Fruit fly (Drosophila melanogaster): ENCODE data around the gene CG4020.

DNA sequence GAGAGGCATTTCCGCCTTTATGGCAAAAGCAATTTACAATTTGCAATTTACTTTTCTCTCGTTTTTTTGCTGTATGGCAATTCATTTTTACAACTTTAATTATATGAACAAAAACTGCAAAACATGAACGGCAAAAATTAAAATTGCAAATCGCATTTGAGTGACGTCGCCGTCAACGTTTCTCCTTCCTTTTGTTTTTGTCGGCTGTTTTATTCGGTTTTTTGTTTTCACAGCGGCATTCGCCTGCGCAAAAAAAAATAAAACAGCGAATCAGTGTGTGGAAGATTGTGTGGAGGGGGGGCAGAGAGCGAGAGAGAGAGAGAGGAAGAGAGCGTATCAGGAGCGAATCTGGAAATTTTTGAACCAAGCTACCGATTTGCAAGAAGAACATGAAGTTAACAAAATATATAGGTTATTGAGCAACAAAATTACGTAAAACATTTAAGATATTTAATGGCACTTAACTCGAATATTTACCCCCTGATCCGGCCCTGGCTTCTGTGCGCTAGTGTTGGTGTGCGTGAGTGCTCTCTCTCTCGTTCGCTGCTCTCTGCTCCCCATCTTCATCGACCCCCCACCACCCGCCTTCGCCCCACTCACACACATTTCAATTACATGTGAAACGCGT is 13.1 kb downstream of the CG4020 start:
- TF ChIP-seq CTCF (optimal IDR thresholded peaks at IDR 0.05): no peak
- TF ChIP-seq CG8478 (optimal IDR thresholded peaks at IDR 0.05): no peak

All from S2 (cell line).